Worm (Caenorhabditis elegans) whole organism, early embryonic: ENCODE results near the gene F01D5.10.

Experiments used
- ama-1 ChIP-seq: fragments of 150-350 bp; optimal IDR thresholded peaks from 2 replicates; lab custom pipeline; 2014
- ceh-36 ChIP-seq: sonication (generic microtip); optimal IDR thresholded peaks from 2 replicates; lab custom pipeline; 2016; ENCODE audit warnings: missing genetic modification characterization, inconsistent platforms, missing compliant biosample characterization
- hmbx-1 ChIP-seq: sonication (generic microtip); optimal IDR thresholded peaks from 2 replicates; lab custom pipeline; 2016; ENCODE audit warnings: mild to moderate bottlenecking, missing genetic modification characterization, missing compliant biosample characterization

DNA sequence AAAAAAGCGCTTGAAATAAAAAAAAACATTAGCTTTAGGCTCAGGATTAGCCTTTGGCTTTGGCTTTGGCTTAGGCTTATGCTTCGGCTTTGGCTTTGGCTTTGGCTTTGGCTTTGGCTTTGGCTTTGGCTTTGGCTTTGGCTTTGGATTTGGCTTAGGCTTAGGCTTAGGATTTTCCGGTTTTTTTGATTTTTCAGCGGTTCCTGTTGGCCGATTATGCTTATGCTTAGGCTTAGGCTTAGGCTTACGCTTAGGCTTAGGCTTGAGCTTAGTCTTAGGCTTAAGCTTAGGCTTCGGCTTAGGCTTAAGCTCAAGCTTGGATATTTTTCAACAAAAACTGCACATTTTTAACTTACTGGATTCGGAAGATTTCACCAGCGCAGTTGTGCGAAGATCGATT, 47.0 kb downstream of the F01D5.10 start:
- TF ChIP-seq ama-1 (lab: Kevin White, UChicago) = no peak
- TF ChIP-seq hmbx-1 = no peak
- TF ChIP-seq ceh-36 (tag; lab: Kevin White, UChicago) = peak; percentile 71
